Fruit fly (Drosophila melanogaster): Measurements from ENCODE around the gene Pop1.

The Pop1 gene

DNA sequence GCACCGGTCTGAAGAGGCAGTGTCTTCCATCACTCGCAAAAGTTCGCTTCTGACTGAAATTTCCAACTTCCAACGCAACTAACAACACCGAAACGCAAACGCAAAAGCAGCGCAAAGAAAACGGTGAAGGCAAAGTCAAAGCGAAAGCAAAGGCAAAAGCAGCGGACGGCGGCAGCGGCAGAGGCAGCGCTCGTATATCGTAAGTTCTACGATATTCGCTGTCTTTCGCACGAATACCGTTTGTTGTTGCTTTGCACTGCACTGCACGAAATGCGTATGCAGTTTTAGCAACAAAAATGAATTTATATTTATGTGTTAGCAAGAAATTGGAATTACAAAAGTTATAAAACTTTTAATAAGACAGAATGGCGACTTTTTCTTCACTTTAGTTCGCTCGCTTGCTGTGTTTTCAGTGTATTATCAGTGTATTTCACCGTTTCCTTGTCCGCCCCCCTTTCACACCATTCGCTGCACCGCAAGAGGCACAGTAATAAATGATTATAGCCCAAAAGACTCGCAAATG, 26.1 kb downstream of the Pop1 start, which contains the start of gene OtopLa (continued):
- TF ChIP-seq HmgZ (tag; optimal IDR thresholded peaks at IDR 0.05) (peak; percentile 70), CG8924 (tag; optimal IDR thresholded peaks at IDR 0.05) (peak; percentile 75), Blimp-1 (GFP tag; optimal IDR thresholded peaks at IDR 0.05) (peak; percentile 85), CG10543 (GFP tag; optimal IDR thresholded peaks at IDR 0.05) (peak; percentile 43), BEAF-32 (GFP tag; optimal IDR thresholded peaks at IDR 0.05) (no peak), CG2120 (GFP tag; optimal IDR thresholded peaks at IDR 0.05) (peak; percentile 77), CG1792 (GFP tag; optimal IDR thresholded peaks at IDR 0.05) (peak; percentile 60), CG15011 (GFP tag; optimal IDR thresholded peaks at IDR 0.05) (peak; percentile 61), ato (GFP tag; IDR thresholded peaks at IDR 0.05; ENCODE audit: partially characterized antibody) (no peak), Xbp1 (GFP tag; optimal IDR thresholded peaks at IDR 0.05) (peak; percentile 87), CG10147 (GFP tag; optimal IDR thresholded peaks at IDR 0.05) (peak; percentile 84), CG11560 (tag; IDR thresholded peaks at IDR 0.05) (0 out of 3 replicates have a peak, but pooled peaks have one; percentile 63), crc (GFP tag; optimal IDR thresholded peaks at IDR 0.05) (peak; percentile 72), lbe (GFP tag; optimal IDR thresholded peaks at IDR 0.05) (peak; percentile 18), aop (GFP tag; IDR thresholded peaks at IDR 0.05) (peak; percentile 79), ERR (GFP tag; optimal IDR thresholded peaks at IDR 0.05) (peak; percentile 78), Hr3 (GFP tag; optimal IDR thresholded peaks at IDR 0.05) (peak; percentile 71), TFAM (GFP tag; optimal IDR thresholded peaks at IDR 0.05) (peak; percentile 32), H2.0 (GFP tag; IDR thresholded peaks at IDR 0.05) (peak; percentile 83), Lhr (GFP tag; optimal IDR thresholded peaks at IDR 0.05) (peak; percentile 54), CG5245 (GFP tag; optimal IDR thresholded peaks at IDR 0.05) (peak; percentile 82), CG9437 (GFP tag; optimal IDR thresholded peaks at IDR 0.05) (peak; percentile 73), Atf6 (GFP tag; IDR thresholded peaks at IDR 0.05) (peak; percentile 81), org-1 (GFP tag; optimal IDR thresholded peaks at IDR 0.05) (peak; percentile 83), HLH3B (GFP tag; IDR thresholded peaks at IDR 0.05) (peak; percentile 90), CG10979 (tag; optimal IDR thresholded peaks at IDR 0.05) (peak; percentile 88), wek (GFP tag; optimal IDR thresholded peaks at IDR 0.05) (peak; percentile 58), Lim3 (GFP tag; IDR thresholded peaks at IDR 0.05) (peak; percentile 57), ase (GFP tag; IDR thresholded peaks at IDR 0.05) (peak; percentile 82), CG10209 (GFP tag; optimal IDR thresholded peaks at IDR 0.05) (peak; percentile 83), disco-r (GFP tag; optimal IDR thresholded peaks at IDR 0.05) (peak; percentile 43), ewg (GFP tag; optimal IDR thresholded peaks at IDR 0.05) (peak; percentile 74), CG12769 (tag; optimal IDR thresholded peaks at IDR 0.05) (no peak), Ets65A (GFP tag) (peak; percentile 97), Hr78 (GFP tag; optimal IDR thresholded peaks at IDR 0.05) (no peak), gt (GFP tag; IDR thresholded peaks at IDR 0.05) (peak; percentile 53; the same call in 1 of the 2 replicates), CG16815 (GFP tag; optimal IDR thresholded peaks at IDR 0.05) (peak; percentile 56), Bgb (GFP tag; IDR thresholded peaks at IDR 0.05; ENCODE audit: partially characterized antibody) (no peak), NC2α (GFP tag; optimal IDR thresholded peaks at IDR 0.05) (peak; percentile 44), CG6254 (GFP tag; optimal IDR thresholded peaks at IDR 0.05) (peak; percentile 78), CG18011 (GFP tag; optimal IDR thresholded peaks at IDR 0.05) (peak; percentile 20), Dp (GFP tag; optimal IDR thresholded peaks at IDR 0.05) (no peak), CG11696 (GFP tag; IDR thresholded peaks at IDR 0.05) (peak; percentile 50), br (optimal IDR thresholded peaks at IDR 0.05) (no peak), Aef1 (GFP tag; IDR thresholded peaks at IDR 0.05) (peak; percentile 75), CG3838 (GFP tag; optimal IDR thresholded peaks at IDR 0.05) (peak; percentile 18), CHES-1-like (GFP tag; optimal IDR thresholded peaks at IDR 0.05) (peak; percentile 60), grn (GFP tag; optimal IDR thresholded peaks at IDR 0.05) (no peak), CG4730 (GFP tag; IDR thresholded peaks at IDR 0.05) (peak; percentile 72), CG12155 (GFP tag; optimal IDR thresholded peaks at IDR 0.05) (peak; percentile 62), CG8478 (optimal IDR thresholded peaks at IDR 0.05) (no peak)
